Worm (Caenorhabditis elegans) whole organism, L3 larva: ENCODE data around the gene brd-1.
A peak's percentile ranks its signal among the peaks of the same experiment; 100 is the strongest.

Source experiments
- ZK546.5 ChIP-seq: sonication (generic microtip); optimal IDR thresholded peaks from 2 replicates; lab custom pipeline; 2017; ENCODE audit warnings: missing biosample characterization, missing genetic modification characterization
- aly-2 ChIP-seq: fragments of 150-350 bp; optimal IDR thresholded peaks from 2 replicates; lab custom pipeline; 2014; ENCODE audit warnings: missing biosample characterization, missing genetic modification characterization
- ama-1 ChIP-seq: fragments of 150-350 bp; optimal IDR thresholded peaks from 2 replicates; lab custom pipeline; 2018
- ceh-16 ChIP-seq: sonication (generic microtip); optimal IDR thresholded peaks from 2 replicates; lab custom pipeline; 2017; ENCODE audit warnings: missing biosample characterization, missing genetic modification characterization
- ceh-28 ChIP-seq: fragments of 150-350 bp; optimal IDR thresholded peaks from 2 replicates; lab custom pipeline; 2014; ENCODE audit warnings: missing biosample characterization, missing genetic modification reagents, missing genetic modification characterization
- daf-12 ChIP-seq: fragments of 150-350 bp; optimal IDR thresholded peaks from 2 replicates; lab custom pipeline; 2014; ENCODE audit warnings: missing biosample characterization, missing genetic modification reagents, missing genetic modification characterization
- egl-5 ChIP-seq: fragments of 150-350 bp; optimal IDR thresholded peaks from 2 replicates; lab custom pipeline; 2017; ENCODE audit warnings: missing biosample characterization, missing genetic modification reagents, missing genetic modification characterization, inconsistent platforms
- elt-1 ChIP-seq: fragments of 150-350 bp; optimal IDR thresholded peaks from 2 replicates; lab custom pipeline; 2014; ENCODE audit warnings: missing biosample characterization, missing genetic modification characterization
- elt-2 ChIP-seq: sonication (generic microtip); optimal IDR thresholded peaks from 2 replicates; lab custom pipeline; 2016; ENCODE audit warnings: missing genetic modification reagents, mild to moderate bottlenecking, missing genetic modification characterization, missing compliant biosample characterization
- eor-1 ChIP-seq, 2 experiments: fragments of 150-350 bp; optimal IDR thresholded peaks; 2 replicates each; lab custom pipeline; 2014 to 2018; ENCODE audit warnings: missing biosample characterization in 2 of 2, missing genetic modification characterization in 2 of 2
- fkh-10 ChIP-seq: sonication (generic microtip); optimal IDR thresholded peaks from 2 replicates; lab custom pipeline; 2017; ENCODE audit warnings: missing biosample characterization, missing genetic modification reagents, missing genetic modification characterization
- fkh-2 ChIP-seq: fragments of 150-350 bp; optimal IDR thresholded peaks from 2 replicates; lab custom pipeline; 2014; ENCODE audit warnings: missing biosample characterization, missing genetic modification reagents, missing genetic modification characterization
- fos-1 ChIP-seq: fragments of 150-350 bp; optimal IDR thresholded peaks from 2 replicates; lab custom pipeline; 2014; ENCODE audit warnings: missing biosample characterization, missing genetic modification characterization
- hmg-11 ChIP-seq: sonication (generic microtip); optimal IDR thresholded peaks from 2 replicates; lab custom pipeline; 2016; ENCODE audit warnings: missing genetic modification characterization, missing compliant biosample characterization
- jun-1 ChIP-seq: fragments of 150-350 bp; optimal IDR thresholded peaks from 2 replicates; lab custom pipeline; 2014; ENCODE audit warnings: missing biosample characterization, missing genetic modification reagents, missing genetic modification characterization
- lin-39 ChIP-seq: fragments of 150-350 bp; optimal IDR thresholded peaks from 2 replicates; lab custom pipeline; 2018; ENCODE audit warnings: missing biosample characterization, missing genetic modification reagents, missing genetic modification characterization
- mdl-1 ChIP-seq: fragments of 150-350 bp; optimal IDR thresholded peaks from 2 replicates; lab custom pipeline; 2014; ENCODE audit warnings: missing biosample characterization, missing genetic modification characterization
- mml-1 ChIP-seq: fragments of 150-350 bp; sonication (generic microtip); optimal IDR thresholded peaks from 3 replicates; lab custom pipeline; 2014; ENCODE audit warnings: missing biosample characterization, missing genetic modification characterization
- nfya-1 ChIP-seq: sonication (generic microtip); optimal IDR thresholded peaks from 2 replicates; lab custom pipeline; 2017; ENCODE audit warnings: missing genetic modification characterization, mild to moderate bottlenecking, missing compliant biosample characterization, antibody characterized with exemption, moderate library complexity; ENCODE audit not compliant: insufficient read depth
- nhr-11 ChIP-seq: fragments of 150-350 bp; optimal IDR thresholded peaks from 2 replicates; lab custom pipeline; 2014; ENCODE audit warnings: missing biosample characterization, missing genetic modification characterization
- nhr-23 ChIP-seq: fragments of 150-350 bp; optimal IDR thresholded peaks from 2 replicates; lab custom pipeline; 2014; ENCODE audit warnings: missing biosample characterization, missing genetic modification reagents, missing genetic modification characterization
- nhr-237 ChIP-seq: fragments of 150-350 bp; optimal IDR thresholded peaks from 2 replicates; lab custom pipeline; 2014; ENCODE audit warnings: missing biosample characterization, missing genetic modification characterization
- nhr-25 ChIP-seq: sonication (generic microtip); optimal IDR thresholded peaks from 2 replicates; lab custom pipeline; 2017; ENCODE audit warnings: missing biosample characterization, missing genetic modification characterization
- nhr-28 ChIP-seq: fragments of 150-350 bp; optimal IDR thresholded peaks from 2 replicates; lab custom pipeline; 2014; ENCODE audit warnings: missing biosample characterization, missing genetic modification characterization
- nhr-43 ChIP-seq: sonication (generic microtip); optimal IDR thresholded peaks from 2 replicates; lab custom pipeline; 2016; ENCODE audit warnings: mild to moderate bottlenecking, missing genetic modification characterization, missing compliant biosample characterization; ENCODE audit not compliant: poor library complexity, severe bottlenecking
- pha-4 ChIP-seq: fragments of 150-350 bp; optimal IDR thresholded peaks from 2 replicates; lab custom pipeline; 2014; ENCODE audit warnings: missing biosample characterization, missing genetic modification reagents, missing genetic modification characterization
- pqm-1 ChIP-seq: fragments of 150-350 bp; optimal IDR thresholded peaks from 2 replicates; lab custom pipeline; 2017; ENCODE audit warnings: missing biosample characterization, missing genetic modification characterization, inconsistent platforms
- skn-1 ChIP-seq: fragments of 150-350 bp; optimal IDR thresholded peaks from 2 replicates; lab custom pipeline; 2014; ENCODE audit warnings: missing biosample characterization, missing genetic modification characterization
- tbx-2 ChIP-seq: sonication (generic microtip); optimal IDR thresholded peaks from 2 replicates; lab custom pipeline; 2016; ENCODE audit warnings: mild to moderate bottlenecking, missing genetic modification characterization, missing compliant biosample characterization
- unc-39 ChIP-seq: sonication (generic microtip); optimal IDR thresholded peaks from 4 replicates; lab custom pipeline; 2017; ENCODE audit warnings: missing biosample characterization, missing genetic modification characterization
- unc-62 ChIP-seq: fragments of 150-350 bp; sonication (generic microtip); optimal IDR thresholded peaks from 4 replicates; lab custom pipeline; 2014; ENCODE audit warnings: missing biosample characterization, missing genetic modification reagents, missing genetic modification characterization
- zag-1 ChIP-seq: fragments of 150-350 bp; optimal IDR thresholded peaks from 2 replicates; lab custom pipeline; 2014; ENCODE audit warnings: missing biosample characterization, missing genetic modification characterization
- ztf-4 ChIP-seq: fragments of 150-350 bp; optimal IDR thresholded peaks from 2 replicates; lab custom pipeline; 2014; ENCODE audit warnings: missing biosample characterization, missing genetic modification characterization

Gene brd-1

DNA sequence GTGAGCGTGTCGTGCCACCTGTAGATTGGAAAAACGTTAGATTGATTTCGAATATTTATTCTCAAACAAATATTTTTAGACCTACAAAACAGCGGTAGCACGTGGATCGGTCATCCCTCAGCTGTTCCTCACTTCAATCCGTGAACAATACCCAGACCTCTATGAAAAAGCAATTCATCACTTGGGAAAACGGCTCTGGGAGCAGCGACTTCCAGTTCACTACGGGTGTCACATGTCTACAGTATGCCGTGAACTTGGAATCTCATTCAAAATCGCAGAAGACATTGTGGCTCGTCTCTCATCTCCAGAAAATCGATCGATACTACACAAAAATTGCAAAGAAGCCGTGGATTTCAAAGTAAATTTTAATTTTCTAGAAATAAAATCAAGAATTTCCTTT is 15.2 kb upstream of the brd-1 start:
- no peak for TF ChIP-seq ceh-28 (tag; lab: Kevin White, UChicago)
- no peak for TF ChIP-seq nhr-28 (tag; lab: Kevin White, UChicago)
- no peak for TF ChIP-seq nhr-237
- no peak for TF ChIP-seq fos-1 (tag; lab: Kevin White, UChicago)
- no peak for TF ChIP-seq elt-1 (tag; lab: Kevin White, UChicago)
- TF ChIP-seq jun-1 (tag; lab: Kevin White, UChicago) = no peak

DNA sequence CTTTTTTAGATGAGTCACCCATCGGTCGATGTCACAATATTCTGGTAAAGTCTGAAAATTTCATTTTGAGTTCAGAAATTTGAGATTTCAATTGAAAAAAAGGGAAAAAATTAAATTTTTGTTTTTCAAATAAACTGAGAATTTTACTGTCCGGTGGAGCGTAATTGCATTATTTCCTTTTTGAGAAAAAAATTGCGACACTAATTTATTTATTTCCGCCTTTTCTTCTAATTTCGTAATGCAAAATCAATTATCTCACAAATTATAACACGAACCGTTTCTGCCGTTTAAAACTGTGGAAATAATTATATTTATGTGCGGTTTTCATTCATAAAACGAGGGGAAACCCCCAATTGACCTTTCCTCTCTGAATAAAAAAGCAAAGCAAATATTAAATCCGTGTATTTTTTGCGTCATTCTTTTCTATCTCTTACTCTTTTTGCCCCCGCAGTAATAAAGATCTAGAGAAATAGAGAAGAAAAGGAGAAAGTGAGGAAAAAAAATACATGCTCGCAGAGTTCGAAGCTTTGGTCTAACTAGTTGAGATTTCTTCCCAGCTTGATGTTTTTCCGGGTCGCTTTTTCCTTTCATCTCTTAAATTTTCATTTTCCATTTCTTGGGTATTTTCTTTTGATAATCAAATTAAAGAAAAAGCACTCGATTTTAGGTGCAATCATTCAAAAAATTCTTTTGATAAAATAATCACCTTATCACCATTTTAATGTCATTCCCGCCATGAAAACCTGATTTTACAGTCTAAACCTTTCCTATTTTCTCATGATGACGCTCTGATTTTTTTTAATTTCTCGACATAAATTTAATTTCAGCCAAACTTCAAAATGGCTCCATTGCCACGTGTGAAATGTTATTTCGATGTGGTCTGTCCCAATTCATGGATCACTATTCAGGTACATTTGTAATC is 14.0 kb upstream of the brd-1 start, which contains the start of the genes brc-2 and T07E3.3:
Gene brc-2 (minus strand): TSS at position 51 of the 922 bp plus-strand sequence.
Gene T07E3.3 (plus strand): TSS at position 822 of the 922 bp plus-strand sequence.
- TF ChIP-seq pqm-1 (tag; lab: Kevin White, UChicago) (peak; percentile 42), nhr-43 (tag; lab: Kevin White, UChicago) (no peak), tbx-2 (tag; lab: Kevin White, UChicago) (no peak), skn-1 (tag; lab: Kevin White, UChicago) (peak; percentile 14), unc-62 (GFP tag; lab: Kevin White, UChicago) (no peak), elt-2 (tag; lab: Kevin White, UChicago) (peak; percentile 60), hmg-11 (peak; percentile 5), pha-4 (tag; lab: Kevin White, UChicago) (peak; percentile 67), zag-1 (no peak), ama-1 (no peak), ztf-4 (tag; lab: Kevin White, UChicago) (no peak), nfya-1 (peak; percentile 0)

DNA sequence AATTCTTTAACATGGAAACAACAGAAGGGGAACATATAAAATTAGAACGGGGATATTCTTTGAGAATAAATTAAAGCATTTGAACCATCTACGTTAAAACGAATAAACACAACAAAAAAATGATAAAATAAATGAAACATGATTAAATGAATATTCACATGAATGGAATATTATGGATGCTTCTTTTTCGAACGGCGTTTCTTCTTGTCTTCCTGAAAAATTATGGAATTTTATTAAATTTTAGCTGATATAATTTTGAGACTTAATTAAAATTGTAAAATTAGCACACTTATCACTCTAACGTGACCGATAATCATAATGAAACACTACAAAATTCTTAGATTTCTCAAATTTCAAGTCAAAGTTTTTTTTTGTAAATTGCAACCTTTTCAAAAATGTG is 11.3 kb upstream of the brd-1 start:
- TF ChIP-seq nhr-11 (tag; lab: Kevin White, UChicago) (no peak), ceh-28 (tag; lab: Kevin White, UChicago) (peak; percentile 23), aly-2 (tag; lab: Kevin White, UChicago) (peak; percentile 9), skn-1 (tag; lab: Kevin White, UChicago) (no peak), nhr-23 (tag; lab: Kevin White, UChicago) (peak; percentile 2), mdl-1 (tag; lab: Kevin White, UChicago) (no peak), lin-39 (tag; lab: Kevin White, UChicago) (no peak), ceh-16 (tag; lab: Kevin White, UChicago) (no peak), unc-62 (GFP tag; lab: Kevin White, UChicago) (no peak)

DNA sequence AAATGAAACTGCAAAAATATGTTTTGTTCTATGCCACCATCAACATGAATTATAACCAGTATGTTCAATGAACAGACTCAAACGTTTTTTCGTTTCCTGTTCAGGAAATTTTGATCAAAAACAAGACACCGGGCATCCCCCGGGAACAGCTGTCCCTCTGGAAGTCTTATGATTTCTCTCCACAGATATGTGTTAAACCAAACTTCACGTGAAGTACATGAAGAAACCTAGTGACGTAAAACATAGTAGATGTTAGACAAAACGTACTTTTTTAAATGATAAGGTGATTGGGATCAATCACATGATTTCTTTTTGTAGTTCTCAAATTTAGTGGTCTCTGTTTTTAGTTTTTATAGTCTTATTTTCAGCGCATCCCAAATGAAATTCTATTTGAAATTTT is 9.2 kb upstream of the brd-1 start:
- TF ChIP-seq eor-1 (tag; optimal IDR thresholded peaks at IDR 0.05; lab: Kevin White, UChicago) (no peak), nhr-11 (tag; lab: Kevin White, UChicago) (peak; percentile 54), aly-2 (tag; lab: Kevin White, UChicago) (no peak), nhr-25 (tag; lab: Kevin White, UChicago) (peak; percentile 36), ceh-28 (tag; lab: Kevin White, UChicago) (no peak), daf-12 (tag; lab: Kevin White, UChicago) (no peak), fkh-10 (GFP tag; lab: Kevin White, UChicago) (no peak), ZK546.5 (tag; lab: Kevin White, UChicago) (no peak), unc-39 (tag; lab: Kevin White, UChicago) (no peak), tbx-2 (tag; lab: Kevin White, UChicago) (no peak), mml-1 (tag; lab: Kevin White, UChicago) (peak; percentile 33), fkh-2 (no peak), elt-2 (tag; lab: Kevin White, UChicago) (peak; percentile 4), pqm-1 (tag; lab: Kevin White, UChicago) (peak; percentile 44), nfya-1 (peak; percentile 1), egl-5 (tag; lab: Kevin White, UChicago) (no peak), lin-39 (tag; lab: Kevin White, UChicago) (no peak), jun-1 (tag; lab: Kevin White, UChicago) (peak; percentile 27), nhr-23 (tag; lab: Kevin White, UChicago) (peak; percentile 64)
